Worm (Caenorhabditis elegans) whole organism, L1 larva: ENCODE results near the gene npax-1.

Source experiments
- C16A3.4 ChIP-seq: fragments of 150-350 bp; optimal IDR thresholded peaks from 2 replicates; lab custom pipeline; 2014; ENCODE audit warnings: missing biosample characterization, missing genetic modification characterization
- F16B12.6 ChIP-seq: fragments of 150-350 bp; optimal IDR thresholded peaks from 2 replicates; lab custom pipeline; 2014; ENCODE audit warnings: missing biosample characterization, missing genetic modification characterization
- aha-1 ChIP-seq: fragments of 150-350 bp; optimal IDR thresholded peaks from 2 replicates; lab custom pipeline; 2014; ENCODE audit warnings: missing biosample characterization, missing genetic modification characterization
- alr-1 ChIP-seq: fragments of 200-800 bp; sonication (Bioruptor generic); optimal IDR thresholded peaks from 2 replicates; lab custom pipeline; 2018; ENCODE audit warnings: borderline replicate concordance, mild to moderate bottlenecking, missing genetic modification characterization, missing compliant biosample characterization
- ama-1 ChIP-seq: fragments of 150-350 bp; optimal IDR thresholded peaks from 2 replicates; lab custom pipeline; 2014
- blmp-1 ChIP-seq: fragments of 150-350 bp; optimal IDR thresholded peaks from 2 replicates; lab custom pipeline; 2014; ENCODE audit warnings: missing biosample characterization, missing genetic modification characterization
- ceh-63 ChIP-seq: fragments of 200-800 bp; sonication (Bioruptor generic); optimal IDR thresholded peaks from 2 replicates; lab custom pipeline; 2018; ENCODE audit warnings: mild to moderate bottlenecking, missing genetic modification characterization, missing compliant biosample characterization
- ceh-90 ChIP-seq: sonication (generic microtip); optimal IDR thresholded peaks from 2 replicates; lab custom pipeline; 2016; ENCODE audit warnings: missing genetic modification characterization, missing compliant biosample characterization
- dpl-1 ChIP-seq, 3 experiments: fragments of 150-350 bp in 2 of 3; sonication (generic microtip) in 1 of 3; optimal IDR thresholded peaks; 2 replicates each; lab custom pipeline; 2014 to 2017; ENCODE audit warnings: missing biosample characterization in 3 of 3, missing genetic modification characterization in 3 of 3, missing genetic modification reagents in 3 of 3
- dsc-1 ChIP-seq: sonication (generic microtip); optimal IDR thresholded peaks from 2 replicates; lab custom pipeline; 2016; ENCODE audit warnings: mild to moderate bottlenecking, missing genetic modification characterization, missing compliant biosample characterization
- efl-1 ChIP-seq, 4 experiments: fragments of 150-350 bp; optimal IDR thresholded peaks in 3 of 4; peaks in 1 of 4; 1 replicate in 1 of 4; 2 replicates in 3 of 4; lab custom pipeline; 2014; ENCODE audit warnings: missing biosample characterization in 2 of 4, missing genetic modification characterization in 2 of 4, missing genetic modification reagents in 2 of 4
- egl-13 ChIP-seq: sonication (generic microtip); optimal IDR thresholded peaks from 2 replicates; lab custom pipeline; 2016; ENCODE audit warnings: missing genotype, missing genetic modification reagents, missing genetic modification characterization, missing compliant biosample characterization
- elt-3 ChIP-seq, 6 experiments: fragments of 150-350 bp in 1 of 6; sonication (generic microtip); optimal IDR thresholded peaks; 2 replicates each; lab custom pipeline; 2017 to 2018; ENCODE audit warnings: missing biosample characterization in 6 of 6, missing genetic modification characterization in 6 of 6, inconsistent platforms in 1 of 6
- fkh-10 ChIP-seq: sonication (generic microtip); optimal IDR thresholded peaks from 2 replicates; lab custom pipeline; 2017; ENCODE audit warnings: missing biosample characterization, missing genetic modification reagents, missing genetic modification characterization
- fos-1 ChIP-seq: fragments of 150-350 bp; optimal IDR thresholded peaks from 2 replicates; lab custom pipeline; 2014; ENCODE audit warnings: missing biosample characterization, missing genetic modification characterization
- grh-1 ChIP-seq: fragments of 200-800 bp; sonication (Bioruptor generic); IDR thresholded peaks from 2 replicates; pipeline ENCODE4 v1.3.6; 2022; ENCODE audit warnings: missing genetic modification reagents, missing genetic modification characterization, missing compliant biosample characterization
- hpl-2 ChIP-seq: fragments of 150-350 bp; optimal IDR thresholded peaks from 2 replicates; lab custom pipeline; 2014; ENCODE audit warnings: missing biosample characterization, missing genetic modification reagents, missing genetic modification characterization
- isw-1 ChIP-seq: fragments of 200-800 bp; sonication (Bioruptor generic); IDR thresholded peaks from 2 replicates; pipeline ENCODE4 v1.3.6; 2022; ENCODE audit warnings: missing genetic modification characterization, missing compliant biosample characterization
- lin-13 ChIP-seq: fragments of 150-350 bp; optimal IDR thresholded peaks from 2 replicates; lab custom pipeline; 2014; ENCODE audit warnings: missing biosample characterization, missing genetic modification reagents, missing genetic modification characterization
- lin-15B ChIP-seq: fragments of 150-350 bp; sonication (generic microtip); optimal IDR thresholded peaks from 3 replicates; lab custom pipeline; 2014; ENCODE audit warnings: missing biosample characterization, missing genetic modification characterization
- lin-35 ChIP-seq, 2 experiments: fragments of 150-350 bp; optimal IDR thresholded peaks; 2 replicates each; lab custom pipeline; 2014; ENCODE audit warnings: missing biosample characterization in 2 of 2, missing genetic modification characterization in 2 of 2, missing genetic modification reagents in 2 of 2
- lin-39 ChIP-seq: fragments of 150-350 bp; optimal IDR thresholded peaks from 2 replicates; lab custom pipeline; 2014; ENCODE audit warnings: missing biosample characterization, missing genetic modification reagents, missing genetic modification characterization
- lsy-2 ChIP-seq, 2 experiments: fragments of 150-350 bp; optimal IDR thresholded peaks; 2 replicates each; lab custom pipeline; 2014; ENCODE audit warnings: missing biosample characterization in 2 of 2, missing genetic modification characterization in 2 of 2
- mdl-1 ChIP-seq, 2 experiments: fragments of 150-350 bp; optimal IDR thresholded peaks; 2 replicates each; lab custom pipeline; 2014 to 2017; ENCODE audit warnings: missing biosample characterization in 2 of 2, missing genetic modification characterization in 2 of 2, inconsistent platforms in 1 of 2
- mep-1 ChIP-seq: fragments of 150-350 bp; optimal IDR thresholded peaks from 2 replicates; lab custom pipeline; 2014; ENCODE audit warnings: missing biosample characterization, missing genetic modification characterization
- nhr-20 ChIP-seq: sonication (generic microtip); optimal IDR thresholded peaks from 2 replicates; lab custom pipeline; 2016; ENCODE audit warnings: mild to moderate bottlenecking, missing genetic modification characterization, missing compliant biosample characterization
- nhr-71 ChIP-seq: sonication (generic microtip); optimal IDR thresholded peaks from 2 replicates; lab custom pipeline; 2016; ENCODE audit warnings: mild to moderate bottlenecking, missing genetic modification characterization, moderate library complexity, missing compliant biosample characterization
- nhr-77 ChIP-seq: fragments of 150-350 bp; optimal IDR thresholded peaks from 2 replicates; lab custom pipeline; 2014; ENCODE audit warnings: missing biosample characterization, missing genetic modification characterization
- pag-3 ChIP-seq: sonication (generic microtip); optimal IDR thresholded peaks from 2 replicates; lab custom pipeline; 2017; ENCODE audit warnings: missing genetic modification characterization, mild to moderate bottlenecking, missing compliant biosample characterization, antibody characterized with exemption, borderline replicate concordance; ENCODE audit not compliant: insufficient read depth
- rnt-1 ChIP-seq: sonication (generic microtip); optimal IDR thresholded peaks from 2 replicates; lab custom pipeline; 2016; ENCODE audit warnings: mild to moderate bottlenecking, missing genetic modification characterization, moderate library complexity, missing compliant biosample characterization
- snu-23 ChIP-seq: sonication (generic microtip); optimal IDR thresholded peaks from 2 replicates; lab custom pipeline; 2016; ENCODE audit warnings: missing genetic modification characterization, missing compliant biosample characterization
- sox-4 ChIP-seq: sonication (generic microtip); optimal IDR thresholded peaks from 2 replicates; lab custom pipeline; 2016; ENCODE audit warnings: missing genetic modification characterization, missing compliant biosample characterization
- sptf-1 ChIP-seq: fragments of 150-350 bp; optimal IDR thresholded peaks from 2 replicates; lab custom pipeline; 2014; ENCODE audit warnings: missing biosample characterization, missing genetic modification characterization
- swsn-7 ChIP-seq: sonication (generic microtip); optimal IDR thresholded peaks from 2 replicates; lab custom pipeline; 2016; ENCODE audit warnings: missing genetic modification characterization, missing compliant biosample characterization
- tbx-2 ChIP-seq: sonication (generic microtip); optimal IDR thresholded peaks from 2 replicates; lab custom pipeline; 2016; ENCODE audit warnings: missing genetic modification characterization, missing compliant biosample characterization
- unc-98 ChIP-seq: fragments of 200-800 bp; sonication (Bioruptor generic); IDR thresholded peaks from 2 replicates; pipeline ENCODE4 v1.3.6; 2022; ENCODE audit warnings: missing genetic modification characterization, missing compliant biosample characterization
- zip-4 ChIP-seq: fragments of 200-800 bp; sonication (Bioruptor generic); optimal IDR thresholded peaks from 2 replicates; lab custom pipeline; 2018; ENCODE audit warnings: mild to moderate bottlenecking, missing genetic modification characterization, moderate library complexity, missing compliant biosample characterization
- ztf-4 ChIP-seq: fragments of 150-350 bp; optimal IDR thresholded peaks from 2 replicates; lab custom pipeline; 2014; ENCODE audit warnings: missing biosample characterization, missing genetic modification characterization

The npax-1 gene

DNA sequence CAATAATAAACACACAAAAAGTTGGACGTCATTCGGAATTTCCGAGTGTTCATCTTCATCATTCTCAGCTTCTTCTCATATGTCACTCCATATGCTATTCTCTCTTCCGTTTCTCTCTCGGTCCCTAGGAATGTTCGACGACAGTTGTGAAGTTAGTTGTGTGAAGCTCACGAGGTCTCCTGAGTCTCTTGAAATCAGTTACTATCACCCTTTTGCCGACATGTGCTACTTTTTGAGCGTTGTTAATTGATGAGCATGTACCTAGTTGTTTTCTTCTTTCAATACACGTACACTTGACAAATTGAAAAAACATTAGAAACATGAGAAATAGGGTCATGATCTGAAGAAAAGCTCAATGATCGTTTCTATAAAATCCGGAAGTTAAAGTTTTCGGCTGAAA is 7.8 kb downstream of the npax-1 start (continued):
- TF ChIP-seq egl-13 (tag; lab: Kevin White, UChicago) (no peak), unc-98 (GFP tag; lab: Robert Waterston, UW) (no peak), zip-4 (GFP tag; lab: Kevin White, UChicago) (no peak), nhr-77 (tag; lab: Kevin White, UChicago) (no peak), mep-1 (tag; lab: Kevin White, UChicago) (peak; percentile 28)

DNA sequence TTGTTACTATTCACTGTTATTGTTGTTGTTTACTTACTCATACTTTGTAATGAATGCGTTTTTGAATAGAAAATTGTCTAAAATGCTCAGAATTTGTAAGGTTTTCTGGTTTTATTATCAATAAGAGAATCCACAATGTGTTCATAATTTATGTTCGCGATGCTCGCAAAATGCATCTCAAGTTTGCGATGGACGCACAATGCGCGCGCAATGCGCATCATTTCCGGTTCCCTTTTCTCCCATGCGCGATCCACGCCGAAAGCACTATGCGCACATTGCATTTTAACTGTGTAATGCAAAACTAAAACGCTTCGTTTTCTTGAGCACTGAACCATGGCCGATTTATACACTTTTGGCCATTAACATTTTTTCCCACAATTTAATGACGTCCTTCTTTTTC is 11.7 kb downstream of the npax-1 start:
- TF ChIP-seq nhr-77 (tag; lab: Kevin White, UChicago) = no peak
- no peak for TF ChIP-seq mdl-1 (tag; optimal IDR thresholded peaks at IDR 0.05; lab: Kevin White, UChicago)
- TF ChIP-seq fos-1 (tag; lab: Kevin White, UChicago) = no peak
- TF ChIP-seq aha-1 = no peak

DNA sequence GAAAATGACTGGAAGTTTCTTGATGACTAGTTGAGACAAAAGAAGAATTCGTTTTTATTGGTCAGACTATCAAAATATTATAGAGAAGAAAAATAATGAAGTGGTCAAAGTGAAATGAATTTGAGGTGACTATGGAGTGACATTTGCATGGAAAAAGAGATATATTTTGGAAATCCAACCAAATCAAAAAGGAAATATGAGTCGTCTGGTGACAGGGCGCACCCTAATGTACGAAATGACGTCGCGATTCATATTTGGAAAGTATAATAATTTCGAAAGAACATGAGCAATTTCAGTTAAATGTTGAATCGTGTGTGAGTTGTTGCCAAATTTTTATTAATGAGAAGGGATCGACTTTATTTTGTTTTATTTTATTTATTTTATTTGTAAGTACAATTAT is 13.7 kb downstream of the npax-1 start, which contains the start of gene F21D12.2:
Gene F21D12.2, plus strand, starts transcription at position 301 of the 400 bp plus-strand sequence.
- TF ChIP-seq nhr-71 (tag; lab: Kevin White, UChicago) (no peak), alr-1 (tag; lab: Kevin White, UChicago) (no peak)

DNA sequence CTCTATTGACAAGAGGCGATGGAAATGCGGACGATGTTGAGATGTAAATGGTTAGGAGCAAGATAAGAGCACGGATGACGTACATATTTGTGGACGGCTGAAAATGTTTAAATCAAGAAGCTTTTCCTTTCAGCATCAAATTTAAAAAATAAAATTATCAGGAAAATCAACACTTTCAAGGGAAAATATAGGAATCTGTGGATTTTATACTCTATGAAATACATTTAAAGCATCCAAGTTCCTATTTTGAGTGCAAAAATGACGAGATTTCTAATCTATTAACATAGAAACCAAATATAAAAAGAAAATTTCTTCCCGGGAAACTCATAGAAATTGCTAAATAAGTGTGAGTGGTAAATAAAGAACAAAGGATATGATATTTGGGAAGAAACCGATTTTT is 17.0 kb downstream of the npax-1 start, which contains the start of gene F45E12.6:
Gene F45E12.6, minus strand, starts transcription at position 101 of the 400 bp plus-strand sequence.
- TF ChIP-seq sptf-1 (tag; lab: Kevin White, UChicago) (no peak), isw-1 (GFP tag; lab: Robert Waterston, UW) (no peak), lin-13 (GFP tag; lab: Kevin White, UChicago) (no peak), ama-1 (lab: Kevin White, UChicago) (no peak), fkh-10 (GFP tag; lab: Kevin White, UChicago) (no peak), C16A3.4 (tag; lab: Kevin White, UChicago) (no peak)
- TF ChIP-seq, all 84 proteins: peak for 0

DNA sequence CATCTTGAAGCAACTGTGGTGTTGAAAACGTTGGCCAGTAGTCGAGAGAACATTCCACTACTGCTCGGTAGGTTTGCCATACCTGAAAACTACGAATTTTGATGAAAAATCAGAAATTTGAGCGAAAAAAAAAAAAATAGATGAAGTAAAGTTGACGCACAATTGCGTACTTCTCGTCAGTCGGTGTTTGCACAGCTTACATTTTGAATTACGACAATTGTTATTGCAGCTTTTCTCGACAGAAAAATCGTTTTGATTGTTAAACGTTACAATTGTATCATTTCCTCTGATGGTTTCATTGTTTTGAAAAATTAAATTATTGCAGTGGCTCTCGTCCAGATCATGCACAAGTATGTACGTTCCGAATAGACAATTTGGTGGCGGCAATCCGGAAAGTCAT is 21.1 kb downstream of the npax-1 start, which contains the start of the genes F45E12.5 and cnep-1:
Gene F45E12.5, minus strand, starts transcription at position 93 of the 400 bp plus-strand sequence.
Gene cnep-1, plus strand, starts transcription at position 326 of the 400 bp plus-strand sequence.
- TF ChIP-seq efl-1 (optimal IDR thresholded peaks at IDR 0.05; lab: Kevin White, UChicago) = peak; percentile 34 to 42
- peak; percentile 32 to 53 for TF ChIP-seq efl-1 (GFP tag; optimal IDR thresholded peaks at IDR 0.05 in 1 of 2; lab: Kevin White, UChicago)
- no peak for TF ChIP-seq lin-39 (tag; lab: Kevin White, UChicago)
- no peak for TF ChIP-seq pag-3 (tag; lab: Kevin White, UChicago)
- TF ChIP-seq dpl-1 (GFP tag; optimal IDR thresholded peaks at IDR 0.05; lab: Kevin White, UChicago) = peak in 2 of 3 experiments; percentile 12 to 29
- peak; percentile 18 for TF ChIP-seq blmp-1 (tag; lab: Kevin White, UChicago)
- peak; percentile 20 to 54 for TF ChIP-seq lin-35 (GFP tag; optimal IDR thresholded peaks at IDR 0.05; lab: Kevin White, UChicago)
- peak in 1 of 2 experiments; percentile 56 for TF ChIP-seq lsy-2 (tag; optimal IDR thresholded peaks at IDR 0.05; lab: Kevin White, UChicago)
- TF ChIP-seq F16B12.6 (tag; lab: Kevin White, UChicago) = peak; percentile 77
- TF ChIP-seq dsc-1 (tag; lab: Kevin White, UChicago) = no peak
- TF ChIP-seq elt-3 (tag; optimal IDR thresholded peaks at IDR 0.05; lab: Kevin White, UChicago) = no peak
- no peak for TF ChIP-seq hpl-2 (GFP tag; lab: Kevin White, UChicago)
- peak; percentile 27 for TF ChIP-seq mep-1 (tag; lab: Kevin White, UChicago)
- TF ChIP-seq ceh-90 (tag; lab: Kevin White, UChicago) = no peak

DNA sequence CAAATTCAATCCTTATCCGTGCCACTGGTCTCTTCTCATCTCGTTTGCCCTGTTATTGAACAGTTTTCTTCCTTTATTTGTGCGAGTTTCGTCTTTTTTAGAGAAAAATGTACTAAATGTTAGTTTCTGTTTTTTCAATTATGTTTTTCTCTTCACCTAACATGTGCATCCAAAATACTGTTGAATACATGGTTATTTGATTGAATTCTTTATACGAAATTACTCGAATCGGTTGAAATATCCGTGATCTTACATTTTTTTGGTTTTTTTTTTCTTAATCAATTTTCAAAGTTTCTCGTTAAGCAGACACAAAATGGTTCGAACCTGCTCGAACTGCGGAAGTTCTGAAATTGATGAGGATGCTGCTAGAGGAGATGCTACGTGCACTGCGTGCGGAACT is 25.6 kb downstream of the npax-1 start, which contains the start of gene brf-1:
Gene brf-1, plus strand, starts transcription at position 301 of the 400 bp plus-strand sequence.
- TF ChIP-seq tbx-2 (tag; lab: Kevin White, UChicago) = no peak
- no peak for TF ChIP-seq lin-15B (tag; lab: Kevin White, UChicago)
- no peak for TF ChIP-seq swsn-7 (tag; lab: Kevin White, UChicago)
- no peak for TF ChIP-seq nhr-20
- TF ChIP-seq snu-23 = no peak
- no peak for TF ChIP-seq sox-4 (tag; lab: Kevin White, UChicago)
- no peak for TF ChIP-seq ztf-4 (tag; lab: Kevin White, UChicago)
- TF ChIP-seq rnt-1 (tag; lab: Kevin White, UChicago) = no peak
- TF ChIP-seq efl-1 (optimal IDR thresholded peaks at IDR 0.05; lab: Kevin White, UChicago) = no peak
- TF ChIP-seq efl-1 (GFP tag; optimal IDR thresholded peaks at IDR 0.05 in 1 of 2; lab: Kevin White, UChicago) = no peak
- no peak for TF ChIP-seq ceh-63 (GFP tag; lab: Kevin White, UChicago)
- no peak for TF ChIP-seq fos-1 (tag; lab: Kevin White, UChicago)
- TF ChIP-seq ama-1 (lab: Kevin White, UChicago) = no peak
- TF ChIP-seq grh-1 (GFP tag; lab: Robert Waterston, UW) = no peak
